Worm (Caenorhabditis elegans): Measurements from ENCODE around the gene F59A1.6.
A peak's percentile ranks its signal among the peaks of the same experiment; 100 is the strongest.

F59A1.6 gene

DNA sequence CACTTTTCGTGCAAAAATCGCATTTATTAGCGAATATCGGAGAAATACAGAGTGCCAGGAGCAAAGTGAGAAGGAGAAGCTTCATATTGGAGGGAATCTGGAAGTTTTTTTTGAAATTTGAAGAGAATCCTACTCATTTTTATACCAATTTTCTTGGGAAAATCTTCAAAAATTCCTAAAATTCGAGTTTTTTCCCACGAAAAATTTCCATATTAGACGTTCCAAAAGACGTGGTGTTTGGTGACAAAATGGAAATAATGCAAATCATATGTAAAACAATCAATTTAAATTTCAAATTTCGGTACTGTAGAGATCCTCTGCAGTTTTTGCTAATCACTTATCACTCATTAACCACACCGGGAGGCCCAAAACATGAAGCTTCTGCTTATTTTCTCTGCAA is at the start of gene F59A1.6, which contains the start of gene F59A1.16:
Gene F59A1.6 (plus strand): TSS at position 285 of the 400 bp plus-strand sequence.
Gene F59A1.16 (minus strand): TSS at position 101 of the 400 bp plus-strand sequence.
- TF ChIP-seq ztf-4 (tag; optimal IDR thresholded peaks at IDR 0.05) (no peak), elt-1 (tag; optimal IDR thresholded peaks at IDR 0.05) (no peak), ceh-82 (tag; optimal IDR thresholded peaks at IDR 0.05) (no peak), skn-1 (tag; optimal IDR thresholded peaks at IDR 0.05) (no peak)

DNA sequence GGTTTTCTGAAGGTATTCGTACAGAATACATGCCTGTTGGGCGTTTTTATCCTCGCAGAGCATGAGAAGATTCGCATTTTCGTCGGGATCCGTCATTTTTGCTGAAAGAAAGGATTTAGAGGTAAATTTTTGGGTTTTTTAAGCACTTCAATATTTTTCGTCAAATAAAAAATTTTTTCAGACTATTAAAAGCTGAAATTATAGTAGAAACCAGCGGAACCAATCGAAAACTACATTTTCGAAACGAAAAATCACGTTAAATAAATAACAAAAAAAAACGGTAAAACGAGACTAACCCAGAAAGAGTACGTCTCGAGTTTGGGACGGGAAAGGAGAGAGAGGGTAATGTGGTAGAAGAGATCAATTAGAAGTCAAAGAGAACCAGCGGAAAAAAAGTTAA is 34.5 kb upstream of the F59A1.6 start, which contains the start of gene fbxa-192:
Gene fbxa-192 (minus strand): TSS at position 101 of the 400 bp plus-strand sequence.
- no peak for TF ChIP-seq crh-2 (tag; optimal IDR thresholded peaks at IDR 0.05)
- TF ChIP-seq Y55F3AM.14 (GFP tag; optimal IDR thresholded peaks at IDR 0.05) = no peak
- TF ChIP-seq mdl-1 (tag; optimal IDR thresholded peaks at IDR 0.05) = no peak
- no peak for TF ChIP-seq nhr-11 (tag; optimal IDR thresholded peaks at IDR 0.05)
- TF ChIP-seq C34F6.9 (tag; optimal IDR thresholded peaks at IDR 0.05) = no peak
- TF ChIP-seq nhr-237 (tag; optimal IDR thresholded peaks at IDR 0.05) = no peak
- no peak for TF ChIP-seq fos-1 (tag; optimal IDR thresholded peaks at IDR 0.05)
- no peak for TF ChIP-seq ztf-1 (GFP tag; conservative IDR thresholded peaks at IDR 0.05)
- TF ChIP-seq dmd-4 (tag; optimal IDR thresholded peaks at IDR 0.05) = no peak
- TF ChIP-seq ceh-82 (tag; optimal IDR thresholded peaks at IDR 0.05) = no peak
- no peak for TF ChIP-seq F13H6.1 (tag; optimal IDR thresholded peaks at IDR 0.05)
- no peak for TF ChIP-seq nhr-25 (tag; optimal IDR thresholded peaks at IDR 0.05)
- no peak for TF ChIP-seq ama-1 (optimal IDR thresholded peaks at IDR 0.05)
- no peak for TF ChIP-seq blmp-1 (tag; optimal IDR thresholded peaks at IDR 0.05; ENCODE audit: insufficient read depth)
- TF ChIP-seq unc-39 (tag; optimal IDR thresholded peaks at IDR 0.05) = no peak
- no peak for TF ChIP-seq unc-62 (GFP tag; optimal IDR thresholded peaks at IDR 0.05)

DNA sequence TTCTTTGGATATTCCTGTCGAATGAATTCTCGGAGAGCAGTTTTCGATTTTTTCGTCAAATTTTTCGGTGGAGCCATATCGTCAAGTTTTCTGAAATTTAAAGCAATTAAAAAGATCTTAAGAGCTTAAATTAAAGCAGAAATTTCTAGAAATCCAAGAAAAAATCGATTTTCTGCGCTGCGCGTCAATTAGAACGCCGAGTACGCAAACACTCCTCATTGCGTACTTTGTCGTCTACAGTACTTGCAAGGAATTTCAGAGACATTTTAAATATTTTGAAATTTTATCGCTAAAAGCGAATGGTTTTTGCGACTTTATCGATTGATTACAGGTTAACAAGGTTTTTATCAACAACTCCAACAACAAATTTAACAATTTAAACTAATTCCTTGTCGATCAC is 29.7 kb upstream of the F59A1.6 start:
- TF ChIP-seq ztf-4 (tag; optimal IDR thresholded peaks at IDR 0.05) (no peak), mdl-1 (tag; optimal IDR thresholded peaks at IDR 0.05) (no peak)

DNA sequence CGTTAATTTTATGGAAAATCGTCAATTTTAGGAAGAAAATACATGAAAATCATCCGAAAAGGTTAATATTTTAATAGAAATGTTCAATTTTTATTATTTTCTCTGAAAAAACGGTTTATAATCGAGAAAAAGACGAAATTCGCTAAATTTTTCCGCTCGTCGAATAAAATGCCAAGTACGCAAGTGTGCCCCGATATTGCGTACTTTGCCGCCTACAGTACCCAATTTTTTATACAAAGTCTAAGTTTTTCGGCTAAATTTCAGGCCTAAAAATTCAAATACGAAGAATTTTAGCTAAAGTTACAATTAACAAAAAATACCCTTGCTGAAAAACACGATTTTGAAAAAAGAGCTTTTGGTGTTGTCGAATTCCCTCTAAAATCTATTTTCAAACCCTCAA is 26.1 kb upstream of the F59A1.6 start:
- TF ChIP-seq ceh-82 (tag; optimal IDR thresholded peaks at IDR 0.05) (no peak), peb-1 (tag; optimal IDR thresholded peaks at IDR 0.05) (no peak), lsy-2 (tag; optimal IDR thresholded peaks at IDR 0.05) (no peak), nhr-77 (tag; optimal IDR thresholded peaks at IDR 0.05) (no peak), nhr-25 (tag; optimal IDR thresholded peaks at IDR 0.05) (no peak), ztf-1 (GFP tag; conservative IDR thresholded peaks at IDR 0.05) (no peak), nhr-11 (tag; optimal IDR thresholded peaks at IDR 0.05) (no peak), nhr-10 (tag; optimal IDR thresholded peaks at IDR 0.05) (no peak), sem-4 (tag; optimal IDR thresholded peaks at IDR 0.05) (no peak), gmeb-1 (tag; optimal IDR thresholded peaks at IDR 0.05) (no peak), sma-3 (GFP tag; optimal IDR thresholded peaks at IDR 0.05) (no peak), lin-39 (tag; optimal IDR thresholded peaks at IDR 0.05) (no peak), elt-3 (tag; optimal IDR thresholded peaks at IDR 0.05) (no peak), egl-27 (tag; optimal IDR thresholded peaks at IDR 0.05) (no peak), zag-1 (tag; optimal IDR thresholded peaks at IDR 0.05) (no peak), ZK546.5 (tag; optimal IDR thresholded peaks at IDR 0.05) (no peak), dmd-4 (tag; optimal IDR thresholded peaks at IDR 0.05) (no peak), unc-39 (tag; optimal IDR thresholded peaks at IDR 0.05) (no peak), ama-1 (optimal IDR thresholded peaks at IDR 0.05) (no peak), skn-1 (tag; optimal IDR thresholded peaks at IDR 0.05) (no peak)

DNA sequence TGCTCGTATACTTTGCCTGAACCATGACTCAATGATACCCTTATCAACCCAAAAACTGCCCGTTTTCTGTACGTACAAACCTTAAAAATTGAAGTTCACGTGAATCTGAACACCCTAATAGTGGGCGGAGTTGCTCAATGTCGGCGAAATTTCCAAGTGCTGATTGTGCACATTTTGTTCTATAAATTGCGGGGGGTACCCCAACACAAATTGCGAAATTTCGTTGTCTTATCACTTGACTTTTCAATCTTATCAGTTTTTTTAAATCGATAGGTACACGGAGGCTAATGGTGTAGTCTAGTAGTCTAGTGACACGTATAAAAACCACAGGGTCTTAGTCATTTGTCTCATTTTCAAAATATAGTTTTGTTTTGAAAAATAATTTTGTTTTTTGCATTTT is 25.7 kb upstream of the F59A1.6 start, which contains the start of gene fbxa-108:
Gene fbxa-108 (minus strand): TSS at position 158 of the 400 bp plus-strand sequence.
- TF ChIP-seq sma-9 (GFP tag; optimal IDR thresholded peaks at IDR 0.05) = peak; percentile 83
- TF ChIP-seq sma-9 (tag; optimal IDR thresholded peaks at IDR 0.05) = no peak
- no peak for TF ChIP-seq zag-1 (tag; optimal IDR thresholded peaks at IDR 0.05)
- TF ChIP-seq elt-1 (tag; optimal IDR thresholded peaks at IDR 0.05) = no peak
- TF ChIP-seq F13H6.1 (tag; optimal IDR thresholded peaks at IDR 0.05) = peak; percentile 48
- TF ChIP-seq fos-1 (tag; optimal IDR thresholded peaks at IDR 0.05) = peak; percentile 94
- TF ChIP-seq R02D3.7 (tag; optimal IDR thresholded peaks at IDR 0.05) = no peak
- TF ChIP-seq sma-3 (GFP tag; optimal IDR thresholded peaks at IDR 0.05) = peak; percentile 43
- peak; percentile 54 for TF ChIP-seq gmeb-1 (tag; optimal IDR thresholded peaks at IDR 0.05)
- peak; percentile 85 for TF ChIP-seq crh-2 (tag; optimal IDR thresholded peaks at IDR 0.05)
